Fruit fly (Drosophila melanogaster) whole organism, embryonic: ENCODE data around the gene Arl5.
A peak's percentile ranks its signal among the peaks of the same experiment; 100 is the strongest.

Experiments used
- Adf1 ChIP-seq: fragments of 200-800 bp; sonication (Bioruptor generic); IDR thresholded peaks from 2 replicates; pipeline ENCODE4 v1.3.6; 2022; ENCODE audit warnings: missing biosample characterization, missing genetic modification characterization
- B-H2 ChIP-seq: fragments of 200-800 bp; sonication (Bioruptor generic); optimal IDR thresholded peaks from 2 replicates; lab custom pipeline; 2018; ENCODE audit warnings: missing biosample characterization, mild to moderate bottlenecking, missing genetic modification characterization
- CG12071 ChIP-seq: fragments of 200-800 bp; sonication (Bioruptor generic); optimal IDR thresholded peaks from 3 replicates; lab custom pipeline; 2018; ENCODE audit warnings: missing biosample characterization, mild to moderate bottlenecking, missing genetic modification characterization
- CG1233 ChIP-seq: fragments of 200-800 bp; sonication (Bioruptor generic); optimal IDR thresholded peaks from 4 replicates; lab custom pipeline; 2018; ENCODE audit warnings: missing biosample characterization, mild to moderate bottlenecking, missing genetic modification characterization
- CG12659 ChIP-seq: fragments of 200-800 bp; sonication (Bioruptor generic); optimal IDR thresholded peaks from 3 replicates; lab custom pipeline; 2017; ENCODE audit warnings: mild to moderate bottlenecking, missing biosample characterization, missing genetic modification reagents, missing genetic modification characterization
- CG13296 ChIP-seq: fragments of 200-800 bp; sonication (Bioruptor generic); optimal IDR thresholded peaks from 3 replicates; lab custom pipeline; 2018; ENCODE audit warnings: missing biosample characterization, mild to moderate bottlenecking, missing genetic modification characterization
- CG17568 ChIP-seq: fragments of 200-800 bp; sonication (Bioruptor generic); optimal IDR thresholded peaks from 2 replicates; lab custom pipeline; 2018; ENCODE audit warnings: missing biosample characterization, mild to moderate bottlenecking, missing genetic modification characterization, moderate library complexity
- CG2120 ChIP-seq: fragments of 200-800 bp; sonication (Bioruptor generic); optimal IDR thresholded peaks from 3 replicates; lab custom pipeline; 2016; ENCODE audit warnings: missing biosample characterization, missing genetic modification characterization
- CG2202 ChIP-seq: fragments of 200-800 bp; sonication (Bioruptor generic); optimal IDR thresholded peaks from 2 replicates; lab custom pipeline; 2018; ENCODE audit warnings: missing biosample characterization, mild to moderate bottlenecking, missing genetic modification characterization
- CG32772 ChIP-seq: fragments of 200-800 bp; sonication (Bioruptor generic); IDR thresholded peaks from 2 replicates; pipeline ENCODE4 v1.3.6; 2022; ENCODE audit warnings: missing biosample characterization, missing genetic modification characterization
- CG3407 ChIP-seq: fragments of 200-800 bp; sonication (Bioruptor generic); optimal IDR thresholded peaks from 2 replicates; lab custom pipeline; 2018; ENCODE audit warnings: missing biosample characterization, mild to moderate bottlenecking, missing genetic modification characterization
- CG34376 ChIP-seq: fragments of 200-800 bp; sonication (Bioruptor generic); optimal IDR thresholded peaks from 2 replicates; lab custom pipeline; 2018; ENCODE audit warnings: missing biosample characterization, mild to moderate bottlenecking, missing genetic modification characterization
- CG3726 ChIP-seq: fragments of 200-800 bp; sonication (Bioruptor generic); IDR thresholded peaks from 3 replicates; pipeline ENCODE4, ENCODE4 v1.3.6; 2022; ENCODE audit warnings: missing biosample characterization, missing genetic modification characterization
- CG5180 ChIP-seq: fragments of 200-800 bp; sonication (Bioruptor generic); optimal IDR thresholded peaks from 3 replicates; lab custom pipeline; 2017; ENCODE audit warnings: missing biosample characterization, missing genetic modification characterization, mild to moderate bottlenecking, moderate library complexity, missing genetic modification reagents
- CG5953 ChIP-seq: fragments of 200-800 bp; sonication (Bioruptor generic); IDR thresholded peaks from 2 replicates; pipeline ENCODE4 v1.3.6; 2022; ENCODE audit warnings: missing biosample characterization, missing genetic modification characterization
- CG6175 ChIP-seq: fragments of 200-800 bp; sonication (Bioruptor generic); IDR thresholded peaks from 3 replicates; pipeline ENCODE4 v1.3.6; 2022; ENCODE audit warnings: missing biosample characterization, missing genetic modification characterization
- CG7963 ChIP-seq: fragments of 200-800 bp; sonication (Bioruptor generic); IDR thresholded peaks from 3 replicates; pipeline ENCODE4 v1.3.6; 2022; ENCODE audit warnings: missing biosample characterization, missing genetic modification characterization; ENCODE audit not compliant: partially characterized antibody
- CG8478 ChIP-seq: fragments of >200 bp; optimal IDR thresholded peaks from 2 replicates; lab custom pipeline; 2018
- CG8944 ChIP-seq: fragments of 200-800 bp; sonication (Bioruptor generic); optimal IDR thresholded peaks from 3 replicates; lab custom pipeline; 2016; ENCODE audit warnings: missing biosample characterization, missing genetic modification characterization
- CG9797 ChIP-seq: fragments of 200-800 bp; sonication (Bioruptor generic); optimal IDR thresholded peaks from 3 replicates; lab custom pipeline; 2018; ENCODE audit warnings: missing biosample characterization, mild to moderate bottlenecking, missing genetic modification characterization
- D19A ChIP-seq: fragments of 200-800 bp; optimal IDR thresholded peaks from 3 replicates; lab custom pipeline; 2019; ENCODE audit warnings: missing biosample characterization, mild to moderate bottlenecking, missing genetic modification characterization, moderate library complexity
- Doc3 ChIP-seq: fragments of 200-800 bp; sonication (Bioruptor generic); IDR thresholded peaks from 3 replicates; pipeline ENCODE4 v1.3.6; 2022; ENCODE audit warnings: missing biosample characterization, missing genetic modification characterization; ENCODE audit not compliant: partially characterized antibody
- ERR ChIP-seq: fragments of 200-800 bp; sonication (Bioruptor generic); optimal IDR thresholded peaks from 2 replicates; lab custom pipeline; 2016; ENCODE audit warnings: missing biosample characterization, missing genetic modification characterization
- Eip74EF ChIP-seq, 2 experiments: fragments of 200-800 bp in 1 of 2; fragments of >200 bp in 1 of 2; sonication (Bioruptor generic) in 1 of 2; optimal IDR thresholded peaks; 2 replicates each; lab custom pipeline; 2017 to 2019; ENCODE audit warnings: missing biosample characterization in 2 of 2, missing genetic modification characterization in 2 of 2, mild to moderate bottlenecking in 1 of 2, moderate library complexity in 1 of 2
- Ets65A ChIP-seq: fragments of 200-800 bp; sonication (Bioruptor generic); peaks from one replicate; lab custom pipeline; 2016; ENCODE audit warnings: missing biosample characterization, missing genetic modification characterization
- Ets97D ChIP-seq: fragments of 200-800 bp; sonication (Bioruptor generic); optimal IDR thresholded peaks from 3 replicates; lab custom pipeline; 2016; ENCODE audit warnings: missing biosample characterization, missing genetic modification characterization
- HHEX ChIP-seq: fragments of 200-800 bp; sonication (Bioruptor generic); optimal IDR thresholded peaks from 3 replicates; lab custom pipeline; 2017; ENCODE audit warnings: missing biosample characterization, mild to moderate bottlenecking, missing genetic modification characterization, missing genetic modification reagents
- MBD-R2 ChIP-seq: fragments of 200-800 bp; sonication (Bioruptor generic); IDR thresholded peaks from 2 replicates; pipeline ENCODE4 v1.3.6; 2022; ENCODE audit warnings: missing biosample characterization, missing genetic modification characterization
- Nf-YA ChIP-seq: fragments of 200-800 bp; sonication (Bioruptor generic); IDR thresholded peaks from 2 replicates; pipeline ENCODE4 v1.3.6; 2022; ENCODE audit warnings: missing biosample characterization, missing genetic modification characterization
- Nf-YB ChIP-seq: fragments of 200-800 bp; sonication (Bioruptor generic); optimal IDR thresholded peaks from 3 replicates; lab custom pipeline; 2019; ENCODE audit warnings: missing biosample characterization, mild to moderate bottlenecking, missing genetic modification characterization, moderate library complexity
- Vsx1 ChIP-seq: fragments of 200-800 bp; sonication (Bioruptor generic); optimal IDR thresholded peaks from 2 replicates; lab custom pipeline; 2017; ENCODE audit warnings: missing biosample characterization, mild to moderate bottlenecking, missing genetic modification characterization, missing genetic modification reagents
- ac ChIP-seq: fragments of 200-800 bp; sonication (Bioruptor generic); optimal IDR thresholded peaks from 3 replicates; lab custom pipeline; 2017; ENCODE audit warnings: missing biosample characterization, mild to moderate bottlenecking, missing genetic modification characterization
- cad ChIP-seq: fragments of >200 bp; optimal IDR thresholded peaks from 2 replicates; lab custom pipeline; 2017; ENCODE audit warnings: missing biosample characterization, missing genetic modification characterization
- caup ChIP-seq: fragments of 200-800 bp; sonication (Bioruptor generic); optimal IDR thresholded peaks from 3 replicates; lab custom pipeline; 2017; ENCODE audit warnings: missing biosample characterization, mild to moderate bottlenecking, missing genetic modification characterization, moderate library complexity; ENCODE audit not compliant: severe bottlenecking
- danr ChIP-seq: fragments of 200-800 bp; sonication (Bioruptor generic); IDR thresholded peaks from 2 replicates; pipeline ENCODE4 v1.3.6; 2022; ENCODE audit warnings: missing biosample characterization, missing genetic modification characterization
- grn ChIP-seq: fragments of 200-800 bp; sonication (Bioruptor generic); optimal IDR thresholded peaks from 3 replicates; lab custom pipeline; 2017; ENCODE audit warnings: missing biosample characterization, missing genetic modification characterization
- hb ChIP-seq: fragments of 200-800 bp; sonication (Bioruptor generic); IDR thresholded peaks from 3 replicates; pipeline ENCODE4 v1.3.6; 2022; ENCODE audit warnings: missing biosample characterization, missing genetic modification characterization; ENCODE audit not compliant: partially characterized antibody
- klu ChIP-seq: fragments of 200-800 bp; sonication (Bioruptor generic); IDR thresholded peaks from 2 replicates; pipeline ENCODE4 v1.3.6; 2022; ENCODE audit warnings: missing biosample characterization, missing genetic modification characterization
- lov ChIP-seq, 2 experiments: fragments of 200-800 bp in 1 of 2; fragments of >200 bp in 1 of 2; sonication (Bioruptor generic) in 1 of 2; IDR thresholded peaks in 1 of 2; optimal IDR thresholded peaks in 1 of 2; 2 replicates in 1 of 2; 3 replicates in 1 of 2; pipeline versions ENCODE4 v1.3.6 to Lab custom; 2017 to 2022; ENCODE audit warnings: missing biosample characterization in 1 of 2, missing genetic modification characterization in 1 of 2
- luna ChIP-seq: fragments of 200-800 bp; sonication (Bioruptor generic); optimal IDR thresholded peaks from 2 replicates; lab custom pipeline; 2016; ENCODE audit warnings: missing biosample characterization, missing genetic modification characterization
- so ChIP-seq: fragments of 200-800 bp; sonication (Bioruptor generic); IDR thresholded peaks from 3 replicates; pipeline ENCODE4 v1.3.6; 2022; ENCODE audit warnings: missing biosample characterization, missing genetic modification characterization
- sob ChIP-seq: fragments of 200-800 bp; sonication (Bioruptor generic); IDR thresholded peaks from 2 replicates; pipeline ENCODE4 v1.3.6; 2022; ENCODE audit warnings: missing biosample characterization, missing genetic modification characterization
- ssp ChIP-seq: fragments of 200-800 bp; sonication (Bioruptor generic); IDR thresholded peaks from 2 replicates; pipeline ENCODE4 v1.3.6; 2022; ENCODE audit warnings: missing biosample characterization, missing genetic modification characterization
- stc ChIP-seq: fragments of 200-800 bp; sonication (Bioruptor generic); IDR thresholded peaks from 2 replicates; pipeline ENCODE4 v1.3.6; 2022; ENCODE audit warnings: missing biosample characterization, missing genetic modification characterization
- tll ChIP-seq, 2 experiments: fragments of 200-800 bp in 1 of 2; fragments of >200 bp in 1 of 2; sonication (Bioruptor generic) in 1 of 2; optimal IDR thresholded peaks; 2 replicates each; lab custom pipeline; 2017 to 2019; ENCODE audit warnings: missing biosample characterization in 2 of 2, missing genetic modification characterization in 2 of 2, mild to moderate bottlenecking in 1 of 2, moderate library complexity in 1 of 2
- trem ChIP-seq: fragments of 200-800 bp; optimal IDR thresholded peaks from 3 replicates; lab custom pipeline; 2019; ENCODE audit warnings: missing biosample characterization, mild to moderate bottlenecking, missing genetic modification characterization, moderate library complexity
- trh ChIP-seq: fragments of 200-800 bp; sonication (Bioruptor generic); optimal IDR thresholded peaks from 2 replicates; lab custom pipeline; 2016; ENCODE audit warnings: missing biosample characterization, missing genetic modification characterization
- vvl ChIP-seq: fragments of 200-800 bp; sonication (Bioruptor generic); IDR thresholded peaks from 2 replicates; pipeline ENCODE4 v1.3.6; 2022; ENCODE audit warnings: missing biosample characterization, missing genetic modification characterization

Arl5 gene

dm6 chr3L:8289336-8290258, 10.0 kb downstream of the Arl5 start, which contains the start of gene cert (continued):
- peak; percentile 86 for TF ChIP-seq hb (GFP tag; lab: Robert Waterston, UW)
- TF ChIP-seq CG5180 (GFP tag; lab: Kevin White, UChicago) = no peak
- TF ChIP-seq trh (GFP tag; lab: Kevin White, UChicago) = no peak
- TF ChIP-seq CG17568 (GFP tag; lab: Kevin White, UChicago) = peak; percentile 33
- no peak for TF ChIP-seq luna (GFP tag; lab: Kevin White, UChicago)
- TF ChIP-seq Adf1 (GFP tag; lab: Robert Waterston, UW) = peak; percentile 17
- TF ChIP-seq ERR (GFP tag; lab: Kevin White, UChicago) = no peak
- TF ChIP-seq lov (optimal IDR thresholded peaks at IDR 0.05; lab: Kevin White, UChicago) = no peak
- no peak for TF ChIP-seq lov (GFP tag; IDR thresholded peaks at IDR 0.05; lab: Robert Waterston, UW)
- TF ChIP-seq CG6175 = no peak
- 0 out of 2 replicates have a peak, but pooled peaks have one; percentile 29 for TF ChIP-seq vvl (GFP tag; lab: Robert Waterston, UW)
- TF ChIP-seq Vsx1 = no peak
- TF ChIP-seq Eip74EF (GFP tag; optimal IDR thresholded peaks at IDR 0.05; lab: Kevin White, UChicago) = peak in 1 of 2 experiments; percentile 20
- TF ChIP-seq danr (GFP tag; lab: Robert Waterston, UW) = no peak
- TF ChIP-seq cad (GFP tag; lab: Kevin White, UChicago) = no peak
- no peak for TF ChIP-seq CG32772 (GFP tag; lab: Robert Waterston, UW)
- TF ChIP-seq grn (GFP tag; lab: Kevin White, UChicago) = peak; percentile 97
- TF ChIP-seq tll (GFP tag; optimal IDR thresholded peaks at IDR 0.05; lab: Kevin White, UChicago) = peak; percentile 22 to 64
- TF ChIP-seq CG12659 (GFP tag; lab: Kevin White, UChicago) = peak; percentile 69
- no peak for TF ChIP-seq CG2202 (tag; lab: Kevin White, UChicago)
- TF ChIP-seq CG5953 = no peak
- TF ChIP-seq CG9797 (GFP tag; lab: Kevin White, UChicago) = peak; percentile 17
- TF ChIP-seq CG1233 (GFP tag; lab: Kevin White, UChicago) = no peak
- peak; percentile 71 for TF ChIP-seq MBD-R2 (GFP tag; lab: Robert Waterston, UW)
- TF ChIP-seq CG7963 (GFP tag; lab: Robert Waterston, UW) = peak; percentile 81
- no peak for TF ChIP-seq Nf-YA (GFP tag; lab: Robert Waterston, UW)
- TF ChIP-seq HHEX (GFP tag; lab: Kevin White, UChicago) = no peak
- TF ChIP-seq Ets65A = peak; percentile 94
- no peak for TF ChIP-seq ssp (GFP tag; lab: Robert Waterston, UW)
- TF ChIP-seq CG8478 (lab: Kevin White, UChicago) = no peak
- no peak for TF ChIP-seq caup
- no peak for TF ChIP-seq CG12071
- no peak for TF ChIP-seq D19A (tag; lab: Kevin White, UChicago)
- no peak for TF ChIP-seq ac (GFP tag; lab: Kevin White, UChicago)
- no peak for TF ChIP-seq CG8944 (GFP tag; lab: Kevin White, UChicago)
- peak; percentile 8 for TF ChIP-seq CG13296 (GFP tag; lab: Kevin White, UChicago)
- peak; percentile 60 for TF ChIP-seq trem (tag; lab: Kevin White, UChicago)
- no peak for TF ChIP-seq B-H2 (GFP tag; lab: Kevin White, UChicago)
- TF ChIP-seq Nf-YB (GFP tag; lab: Kevin White, UChicago) = no peak
- peak; percentile 60 for TF ChIP-seq CG2120
- peak; percentile 65 for TF ChIP-seq Ets97D
- TF ChIP-seq sob = no peak
- TF ChIP-seq klu (GFP tag; lab: Robert Waterston, UW) = no peak
- no peak for TF ChIP-seq so (GFP tag; lab: Robert Waterston, UW)
- TF ChIP-seq CG3726 (GFP tag; lab: Robert Waterston, UW) = no peak
- no peak for TF ChIP-seq CG3407 (GFP tag; lab: Kevin White, UChicago)
- peak; percentile 33 for TF ChIP-seq CG34376 (GFP tag; lab: Kevin White, UChicago)
- TF ChIP-seq Doc3 (GFP tag; lab: Robert Waterston, UW) = peak; percentile 86
- TF ChIP-seq stc (GFP tag; lab: Robert Waterston, UW) = peak; percentile 36; the same call in 1 of the 2 replicates
